Fruit fly (Drosophila melanogaster) whole organism, adult: Measurements from ENCODE around the gene Edc3.

Experiments
- CG7101 ChIP-seq: fragments of 200-800 bp; sonication (Bioruptor generic); optimal IDR thresholded peaks from 2 replicates; lab custom pipeline; 2018; ENCODE audit warnings: missing biosample characterization, mild to moderate bottlenecking, missing genetic modification characterization, moderate library complexity
- Hr96 ChIP-seq: fragments of 200-800 bp; sonication (Bioruptor generic); optimal IDR thresholded peaks from 2 replicates; lab custom pipeline; 2016; ENCODE audit warnings: missing biosample characterization, missing genetic modification characterization
- kay ChIP-seq: fragments of 200-800 bp; sonication (Bioruptor generic); peaks from one replicate; lab custom pipeline; 2016; ENCODE audit warnings: missing biosample characterization, missing genetic modification characterization, borderline replicate concordance

- TF ChIP-seq Hr96 (no peak), kay (GFP tag; lab: Kevin White, UChicago) (no peak), CG7101 (tag; lab: Kevin White, UChicago) (no peak)
These were observed 47.2 kb upstream of the Edc3 start for dm6 chr3L:17576886-17577271.
